Worm (Caenorhabditis elegans) whole organism, L3 larva: Measurements from ENCODE around the gene mrp-5.
A peak's percentile ranks its signal among the peaks of the same experiment; 100 is the strongest.

Experiments
- ZK546.5 ChIP-seq: sonication (generic microtip); optimal IDR thresholded peaks from 2 replicates; lab custom pipeline; 2017; ENCODE audit warnings: missing biosample characterization, missing genetic modification characterization
- aly-2 ChIP-seq: fragments of 150-350 bp; optimal IDR thresholded peaks from 2 replicates; lab custom pipeline; 2014; ENCODE audit warnings: missing biosample characterization, missing genetic modification characterization
- ceh-28 ChIP-seq: fragments of 150-350 bp; optimal IDR thresholded peaks from 2 replicates; lab custom pipeline; 2014; ENCODE audit warnings: missing biosample characterization, missing genetic modification reagents, missing genetic modification characterization
- ceh-9 ChIP-seq: sonication (generic microtip); optimal IDR thresholded peaks from 2 replicates; lab custom pipeline; 2018; ENCODE audit warnings: missing biosample characterization, missing genetic modification characterization
- daf-12 ChIP-seq: fragments of 150-350 bp; optimal IDR thresholded peaks from 2 replicates; lab custom pipeline; 2014; ENCODE audit warnings: missing biosample characterization, missing genetic modification reagents, missing genetic modification characterization
- egl-5 ChIP-seq: fragments of 150-350 bp; optimal IDR thresholded peaks from 2 replicates; lab custom pipeline; 2017; ENCODE audit warnings: missing biosample characterization, missing genetic modification reagents, missing genetic modification characterization, inconsistent platforms
- elt-1 ChIP-seq: fragments of 150-350 bp; optimal IDR thresholded peaks from 2 replicates; lab custom pipeline; 2014; ENCODE audit warnings: missing biosample characterization, missing genetic modification characterization
- eor-1 ChIP-seq, 2 experiments: fragments of 150-350 bp; optimal IDR thresholded peaks; 2 replicates each; lab custom pipeline; 2014 to 2018; ENCODE audit warnings: missing biosample characterization in 2 of 2, missing genetic modification characterization in 2 of 2
- fkh-2 ChIP-seq: fragments of 150-350 bp; optimal IDR thresholded peaks from 2 replicates; lab custom pipeline; 2014; ENCODE audit warnings: missing biosample characterization, missing genetic modification reagents, missing genetic modification characterization
- fos-1 ChIP-seq: fragments of 150-350 bp; optimal IDR thresholded peaks from 2 replicates; lab custom pipeline; 2014; ENCODE audit warnings: missing biosample characterization, missing genetic modification characterization
- hmg-11 ChIP-seq: sonication (generic microtip); optimal IDR thresholded peaks from 2 replicates; lab custom pipeline; 2016; ENCODE audit warnings: missing genetic modification characterization, missing compliant biosample characterization
- jun-1 ChIP-seq: fragments of 150-350 bp; optimal IDR thresholded peaks from 2 replicates; lab custom pipeline; 2014; ENCODE audit warnings: missing biosample characterization, missing genetic modification reagents, missing genetic modification characterization
- lin-15B ChIP-seq: fragments of 150-350 bp; optimal IDR thresholded peaks from 2 replicates; lab custom pipeline; 2014; ENCODE audit warnings: missing biosample characterization, missing genetic modification characterization
- mml-1 ChIP-seq: fragments of 150-350 bp; sonication (generic microtip); optimal IDR thresholded peaks from 3 replicates; lab custom pipeline; 2014; ENCODE audit warnings: missing biosample characterization, missing genetic modification characterization
- nfya-1 ChIP-seq: sonication (generic microtip); optimal IDR thresholded peaks from 2 replicates; lab custom pipeline; 2017; ENCODE audit warnings: missing genetic modification characterization, mild to moderate bottlenecking, missing compliant biosample characterization, antibody characterized with exemption, moderate library complexity; ENCODE audit not compliant: insufficient read depth
- nhr-11 ChIP-seq: fragments of 150-350 bp; optimal IDR thresholded peaks from 2 replicates; lab custom pipeline; 2014; ENCODE audit warnings: missing biosample characterization, missing genetic modification characterization
- nhr-12 ChIP-seq: fragments of 150-350 bp; optimal IDR thresholded peaks from 2 replicates; lab custom pipeline; 2014; ENCODE audit warnings: missing biosample characterization, missing genetic modification characterization
- nhr-23 ChIP-seq: fragments of 150-350 bp; optimal IDR thresholded peaks from 2 replicates; lab custom pipeline; 2014; ENCODE audit warnings: missing biosample characterization, missing genetic modification reagents, missing genetic modification characterization
- nhr-237 ChIP-seq: fragments of 150-350 bp; optimal IDR thresholded peaks from 2 replicates; lab custom pipeline; 2014; ENCODE audit warnings: missing biosample characterization, missing genetic modification characterization
- nhr-28 ChIP-seq: fragments of 150-350 bp; optimal IDR thresholded peaks from 2 replicates; lab custom pipeline; 2014; ENCODE audit warnings: missing biosample characterization, missing genetic modification characterization
- nhr-67 ChIP-seq: fragments of 150-350 bp; optimal IDR thresholded peaks from 2 replicates; lab custom pipeline; 2014; ENCODE audit warnings: missing biosample characterization, missing genetic modification characterization
- nhr-76 ChIP-seq: fragments of 150-350 bp; sonication (generic microtip); optimal IDR thresholded peaks from 5 replicates; lab custom pipeline; 2014; ENCODE audit warnings: missing biosample characterization, missing genetic modification characterization
- nhr-77 ChIP-seq: fragments of 150-350 bp; optimal IDR thresholded peaks from 2 replicates; lab custom pipeline; 2014; ENCODE audit warnings: missing biosample characterization, missing genetic modification characterization
- pha-4 ChIP-seq: fragments of 150-350 bp; optimal IDR thresholded peaks from 2 replicates; lab custom pipeline; 2014; ENCODE audit warnings: missing biosample characterization, missing genetic modification reagents, missing genetic modification characterization
- pqm-1 ChIP-seq: fragments of 150-350 bp; optimal IDR thresholded peaks from 2 replicates; lab custom pipeline; 2017; ENCODE audit warnings: missing biosample characterization, missing genetic modification characterization, inconsistent platforms
- snpc-4 ChIP-seq: fragments of 150-350 bp; optimal IDR thresholded peaks from 2 replicates; lab custom pipeline; 2014; ENCODE audit warnings: missing biosample characterization, missing genetic modification characterization
- unc-39 ChIP-seq: sonication (generic microtip); optimal IDR thresholded peaks from 4 replicates; lab custom pipeline; 2017; ENCODE audit warnings: missing biosample characterization, missing genetic modification characterization
- unc-62 ChIP-seq: fragments of 150-350 bp; sonication (generic microtip); optimal IDR thresholded peaks from 4 replicates; lab custom pipeline; 2014; ENCODE audit warnings: missing biosample characterization, missing genetic modification reagents, missing genetic modification characterization
- zag-1 ChIP-seq: fragments of 150-350 bp; optimal IDR thresholded peaks from 2 replicates; lab custom pipeline; 2014; ENCODE audit warnings: missing biosample characterization, missing genetic modification characterization
- ztf-11 ChIP-seq: fragments of 150-350 bp; optimal IDR thresholded peaks from 2 replicates; lab custom pipeline; 2014; ENCODE audit warnings: missing biosample characterization, missing genetic modification characterization
- ztf-4 ChIP-seq: fragments of 150-350 bp; optimal IDR thresholded peaks from 2 replicates; lab custom pipeline; 2014; ENCODE audit warnings: missing biosample characterization, missing genetic modification characterization

Gene mrp-5

ce11 chrX:14946464-14947354, 592 bp upstream of the mrp-5 start (continued):
- TF ChIP-seq pqm-1 (tag; lab: Kevin White, UChicago), result peak; percentile 94
- no peak for TF ChIP-seq ztf-11
- TF ChIP-seq nhr-23 (tag; lab: Kevin White, UChicago), result no peak
- TF ChIP-seq aly-2 (tag; lab: Kevin White, UChicago), result no peak
- TF ChIP-seq hmg-11 (tag; lab: Kevin White, UChicago), result no peak
- no peak for TF ChIP-seq nhr-77 (tag; lab: Kevin White, UChicago)
- TF ChIP-seq lin-15B (tag; lab: Kevin White, UChicago), result peak; percentile 77
- TF ChIP-seq pha-4 (tag; lab: Kevin White, UChicago), result peak; percentile 45
- TF ChIP-seq nfya-1 (tag; lab: Kevin White, UChicago), result peak; percentile 30
- peak; percentile 52 for TF ChIP-seq jun-1 (tag; lab: Kevin White, UChicago)
- no peak for TF ChIP-seq unc-62
- no peak for TF ChIP-seq ZK546.5 (tag; lab: Kevin White, UChicago)
- TF ChIP-seq unc-39 (tag; lab: Kevin White, UChicago), result no peak
- no peak for TF ChIP-seq eor-1 (tag; optimal IDR thresholded peaks at IDR 0.05; lab: Kevin White, UChicago)

ce11 chrX:14938188-14938587, 7.9 kb downstream of the mrp-5 start:
- TF ChIP-seq snpc-4 (peak; percentile 80), nhr-76 (tag; lab: Kevin White, UChicago) (no peak)

ce11 chrX:14931443-14931842, 14.7 kb downstream of the mrp-5 start:
- TF ChIP-seq mml-1 (tag; lab: Kevin White, UChicago) (no peak), snpc-4 (peak; percentile 1)

- TF ChIP-seq ceh-9 (tag; lab: Kevin White, UChicago) (no peak), elt-1 (tag; lab: Kevin White, UChicago) (no peak), nhr-11 (tag; lab: Kevin White, UChicago) (no peak), egl-5 (tag; lab: Kevin White, UChicago) (no peak), nhr-77 (tag; lab: Kevin White, UChicago) (no peak), nhr-12 (tag; lab: Kevin White, UChicago) (no peak), nhr-67 (no peak), zag-1 (tag; lab: Kevin White, UChicago) (no peak), daf-12 (tag; lab: Kevin White, UChicago) (no peak)
- TF ChIP-seq, all 47 proteins: peak for 0
These were observed 16.6 kb downstream of the mrp-5 start for ce11 chrX:14929512-14929911.

ce11 chrX:14928854-14929253, 17.3 kb downstream of the mrp-5 start, which contains the start of gene ntr-2:
TSS of gene ntr-2 (minus strand) at chrX:14928954.
- TF ChIP-seq lin-15B (tag; lab: Kevin White, UChicago) (no peak), ceh-28 (no peak), eor-1 (tag; optimal IDR thresholded peaks at IDR 0.05; lab: Kevin White, UChicago) (no peak), pha-4 (tag; lab: Kevin White, UChicago) (no peak), elt-1 (tag; lab: Kevin White, UChicago) (no peak), ZK546.5 (tag; lab: Kevin White, UChicago) (no peak), nhr-77 (tag; lab: Kevin White, UChicago) (no peak), nhr-237 (tag; lab: Kevin White, UChicago) (no peak), nfya-1 (tag; lab: Kevin White, UChicago) (no peak), aly-2 (tag; lab: Kevin White, UChicago) (no peak), ztf-4 (tag; lab: Kevin White, UChicago) (no peak), jun-1 (tag; lab: Kevin White, UChicago) (no peak), fkh-2 (no peak), unc-62 (no peak), nhr-11 (tag; lab: Kevin White, UChicago) (no peak), daf-12 (tag; lab: Kevin White, UChicago) (no peak)

- TF ChIP-seq ztf-4 (tag; lab: Kevin White, UChicago), result no peak
- no peak for TF ChIP-seq elt-1 (tag; lab: Kevin White, UChicago)
- no peak for TF ChIP-seq unc-62
- TF ChIP-seq fos-1 (tag; lab: Kevin White, UChicago), result no peak
- TF ChIP-seq jun-1 (tag; lab: Kevin White, UChicago), result no peak
- TF ChIP-seq unc-39 (tag; lab: Kevin White, UChicago), result no peak
- no peak for TF ChIP-seq nhr-77 (tag; lab: Kevin White, UChicago)
- TF ChIP-seq nhr-28 (tag; lab: Kevin White, UChicago), result no peak
These were observed 23.4 kb downstream of the mrp-5 start for ce11 chrX:14922758-14923157.
